Fruit fly (Drosophila melanogaster) S2 (cell line): ENCODE results near the gene apn.

Source experiments
- CG8478 ChIP-seq: fragments of >200 bp; optimal IDR thresholded peaks from 2 replicates; lab custom pipeline; 2018
- CTCF ChIP-seq, 2 experiments: fragments of >200 bp; optimal IDR thresholded peaks; 2 replicates each; lab custom pipeline; 2018

The apn gene

dm6 chr3R:13294461-13294860, 5.8 kb upstream of the apn start, which contains the start of gene CG8773:
TSS of gene CG8773 (plus strand) at chr3R:13294748.
- TF ChIP-seq CG8478 (no peak), CTCF (optimal IDR thresholded peaks at IDR 0.05; lab: Kevin White, UChicago) (no peak)

dm6 chr3R:13293148-13293756, 4.6 kb upstream of the apn start, which contains the start of gene wntD:
TSS of gene wntD (minus strand) at chr3R:13293198.
- no peak for TF ChIP-seq CG8478
- no peak for TF ChIP-seq CTCF (optimal IDR thresholded peaks at IDR 0.05; lab: Kevin White, UChicago)

- TF ChIP-seq CTCF (optimal IDR thresholded peaks at IDR 0.05; lab: Kevin White, UChicago) (no peak), CG8478 (no peak)
Measured at dm6 chr3R:13290329-13290728, 1.7 kb upstream of the apn start, which contains the start of gene Osi22. TSS of gene Osi22 (plus strand) at chr3R:13290629.

dm6 chr3R:13286118-13286579, 2.5 kb downstream of the apn start, which contains the start of gene CG15888:
TSS of gene CG15888 (minus strand) at chr3R:13286529.
- TF ChIP-seq CTCF (optimal IDR thresholded peaks at IDR 0.05; lab: Kevin White, UChicago) (no peak), CG8478 (no peak)

dm6 chr3R:13285110-13285509, 3.5 kb downstream of the apn start:
- no peak for TF ChIP-seq CTCF (optimal IDR thresholded peaks at IDR 0.05; lab: Kevin White, UChicago)
- no peak for TF ChIP-seq CG8478

dm6 chr3R:13279419-13279818, 9.2 kb downstream of the apn start, which contains the start of gene CG8630:
TSS of gene CG8630 (plus strand) at chr3R:13279721.
- no peak for TF ChIP-seq CG8478
- no peak for TF ChIP-seq CTCF (optimal IDR thresholded peaks at IDR 0.05; lab: Kevin White, UChicago)

dm6 chr3R:13275473-13275872, 13.1 kb downstream of the apn start:
- TF ChIP-seq CG8478: no peak
- TF ChIP-seq CTCF (optimal IDR thresholded peaks at IDR 0.05; lab: Kevin White, UChicago): no peak

dm6 chr3R:13274257-13274796, 14.3 kb downstream of the apn start:
- TF ChIP-seq CTCF (optimal IDR thresholded peaks at IDR 0.05; lab: Kevin White, UChicago) (no peak), CG8478 (no peak)

- no peak for TF ChIP-seq CTCF (optimal IDR thresholded peaks at IDR 0.05; lab: Kevin White, UChicago)
- TF ChIP-seq CG8478: no peak
Measured at dm6 chr3R:13273462-13273861, 15.2 kb downstream of the apn start.

- TF ChIP-seq CG8478 (no peak), CTCF (optimal IDR thresholded peaks at IDR 0.05; lab: Kevin White, UChicago) (no peak)
Measured at dm6 chr3R:13271758-13272157, 16.9 kb downstream of the apn start, which contains the start of gene TBC1D5. TSS of gene TBC1D5 (minus strand) at chr3R:13272011.

dm6 chr3R:13270648-13271047, 18.0 kb downstream of the apn start:
- TF ChIP-seq CG8478 (no peak), CTCF (optimal IDR thresholded peaks at IDR 0.05; lab: Kevin White, UChicago) (no peak)

- TF ChIP-seq CTCF (optimal IDR thresholded peaks at IDR 0.05; lab: Kevin White, UChicago): no peak
- TF ChIP-seq CG8478: no peak
Measured at dm6 chr3R:13264061-13264661, 24.5 kb downstream of the apn start, which contains the start of gene Ravus. TSS of gene Ravus (minus strand) at chr3R:13264061.

dm6 chr3R:13261706-13262105, 26.9 kb downstream of the apn start:
- TF ChIP-seq CG8478 (no peak), CTCF (optimal IDR thresholded peaks at IDR 0.05; lab: Kevin White, UChicago) (no peak)

- no peak for TF ChIP-seq CG8478
- no peak for TF ChIP-seq CTCF (optimal IDR thresholded peaks at IDR 0.05; lab: Kevin White, UChicago)
Measured at dm6 chr3R:13260114-13260673, 28.4 kb downstream of the apn start, which contains the start of gene CG11686. TSS of gene CG11686 (plus strand) at chr3R:13260356.

- TF ChIP-seq CTCF (optimal IDR thresholded peaks at IDR 0.05; lab: Kevin White, UChicago) (no peak), CG8478 (no peak)
Measured at dm6 chr3R:13258696-13259567, 29.7 kb downstream of the apn start, which contains the start of gene Ace. TSS of gene Ace (minus strand) at chr3R:13259517.
